Worm (Caenorhabditis elegans) whole organism, late embryonic: ENCODE measurements around the gene sqt-3.
A peak's percentile ranks its signal among the peaks of the same experiment; 100 is the strongest.

Experiments
- C08G9.2 ChIP-seq: sonication (generic microtip); optimal IDR thresholded peaks from 2 replicates; lab custom pipeline; 2016; ENCODE audit warnings: mild to moderate bottlenecking, missing genetic modification characterization, moderate library complexity, missing compliant biosample characterization
- K09A11.1 ChIP-seq: sonication (generic microtip); optimal IDR thresholded peaks from 2 replicates; lab custom pipeline; 2017; ENCODE audit warnings: antibody characterized with exemption, mild to moderate bottlenecking, missing genetic modification characterization, missing compliant biosample characterization; ENCODE audit not compliant: insufficient read depth
- Y22D7AL.16 ChIP-seq: sonication (generic microtip); optimal IDR thresholded peaks from 2 replicates; lab custom pipeline; 2016; ENCODE audit warnings: missing genetic modification characterization, missing compliant biosample characterization
- ama-1 ChIP-seq: fragments of 150-350 bp; optimal IDR thresholded peaks from 2 replicates; lab custom pipeline; 2014
- ceh-14 ChIP-seq: sonication (generic microtip); optimal IDR thresholded peaks from 2 replicates; lab custom pipeline; 2016; ENCODE audit warnings: missing genotype, missing genetic modification characterization, missing compliant biosample characterization
- ceh-18 ChIP-seq: sonication (generic microtip); optimal IDR thresholded peaks from 2 replicates; lab custom pipeline; 2016; ENCODE audit warnings: missing genetic modification characterization, missing compliant biosample characterization
- ceh-24 ChIP-seq: sonication (generic microtip); optimal IDR thresholded peaks from 2 replicates; lab custom pipeline; 2016; ENCODE audit warnings: mild to moderate bottlenecking, missing genetic modification characterization, missing compliant biosample characterization
- ceh-31 ChIP-seq: sonication (generic microtip); optimal IDR thresholded peaks from 2 replicates; lab custom pipeline; 2016; ENCODE audit warnings: missing genetic modification characterization, missing compliant biosample characterization
- ceh-34 ChIP-seq: sonication (generic microtip); optimal IDR thresholded peaks from 2 replicates; lab custom pipeline; 2016; ENCODE audit warnings: mild to moderate bottlenecking, missing genetic modification characterization, missing compliant biosample characterization
- ceh-45 ChIP-seq: fragments of 200-800 bp; sonication (Bioruptor generic); IDR thresholded peaks from 2 replicates; pipeline ENCODE4 v1.3.6; 2022; ENCODE audit warnings: missing genetic modification reagents, missing genetic modification characterization, missing compliant biosample characterization
- ceh-48 ChIP-seq: sonication (generic microtip); optimal IDR thresholded peaks from 2 replicates; lab custom pipeline; 2016; ENCODE audit warnings: missing genetic modification characterization, inconsistent platforms, missing compliant biosample characterization
- che-1 ChIP-seq: sonication (generic microtip); optimal IDR thresholded peaks from 2 replicates; lab custom pipeline; 2016; ENCODE audit warnings: mild to moderate bottlenecking, missing genetic modification characterization, missing compliant biosample characterization
- dmd-4 ChIP-seq: sonication (generic microtip); optimal IDR thresholded peaks from 2 replicates; lab custom pipeline; 2016; ENCODE audit warnings: borderline replicate concordance, missing genetic modification characterization, missing compliant biosample characterization
- elt-4 ChIP-seq: sonication (generic microtip); optimal IDR thresholded peaks from 2 replicates; lab custom pipeline; 2016; ENCODE audit warnings: missing genetic modification characterization, missing compliant biosample characterization
- fkh-6 ChIP-seq: sonication (generic microtip); optimal IDR thresholded peaks from 2 replicates; lab custom pipeline; 2016; ENCODE audit warnings: missing genetic modification characterization, missing compliant biosample characterization
- gmeb-2 ChIP-seq: sonication (generic microtip); optimal IDR thresholded peaks from 2 replicates; lab custom pipeline; 2016; ENCODE audit warnings: missing genetic modification characterization, inconsistent platforms, missing compliant biosample characterization
- hlh-13 ChIP-seq: fragments of 200-800 bp; sonication (Bioruptor generic); optimal IDR thresholded peaks from 2 replicates; lab custom pipeline; 2018; ENCODE audit warnings: mild to moderate bottlenecking, missing genetic modification characterization, missing compliant biosample characterization
- hlh-6 ChIP-seq: sonication (generic microtip); optimal IDR thresholded peaks from 2 replicates; lab custom pipeline; 2016; ENCODE audit warnings: missing genotype, missing genetic modification characterization, missing compliant biosample characterization
- hlh-8 ChIP-seq: sonication (generic microtip); optimal IDR thresholded peaks from 2 replicates; lab custom pipeline; 2016; ENCODE audit warnings: missing genotype, missing genetic modification characterization, missing compliant biosample characterization
- lim-6 ChIP-seq: sonication (generic microtip); optimal IDR thresholded peaks from 2 replicates; lab custom pipeline; 2016; ENCODE audit warnings: missing genetic modification characterization, missing compliant biosample characterization
- lin-11 ChIP-seq: fragments of 200-800 bp; sonication (Bioruptor generic); optimal IDR thresholded peaks from 2 replicates; lab custom pipeline; 2018; ENCODE audit warnings: mild to moderate bottlenecking, missing genetic modification characterization, missing compliant biosample characterization
- madf-2 ChIP-seq: sonication (generic microtip); optimal IDR thresholded peaks from 2 replicates; lab custom pipeline; 2017; ENCODE audit warnings: missing genetic modification characterization, missing compliant biosample characterization
- nfya-1 ChIP-seq: sonication (generic microtip); optimal IDR thresholded peaks from 2 replicates; lab custom pipeline; 2017; ENCODE audit warnings: missing genetic modification characterization, mild to moderate bottlenecking, missing compliant biosample characterization, antibody characterized with exemption, moderate library complexity
- nhr-11 ChIP-seq: fragments of 150-350 bp; optimal IDR thresholded peaks from 2 replicates; lab custom pipeline; 2014; ENCODE audit warnings: missing biosample characterization, missing genetic modification characterization
- npax-4 ChIP-seq: sonication (generic microtip); optimal IDR thresholded peaks from 2 replicates; lab custom pipeline; 2016; ENCODE audit warnings: missing genetic modification characterization, missing compliant biosample characterization
- odd-2 ChIP-seq: sonication (generic microtip); optimal IDR thresholded peaks from 2 replicates; lab custom pipeline; 2017; ENCODE audit warnings: antibody characterized with exemption, mild to moderate bottlenecking, missing genetic modification characterization, missing compliant biosample characterization
- pat-9 ChIP-seq: fragments of 200-800 bp; sonication (Bioruptor generic); optimal IDR thresholded peaks from 2 replicates; lab custom pipeline; 2018; ENCODE audit warnings: mild to moderate bottlenecking, missing genetic modification characterization, moderate library complexity, missing compliant biosample characterization
- pha-2 ChIP-seq: sonication (generic microtip); optimal IDR thresholded peaks from 2 replicates; lab custom pipeline; 2017; ENCODE audit warnings: mild to moderate bottlenecking, missing genetic modification characterization, missing compliant biosample characterization
- pqm-1 ChIP-seq: sonication (generic microtip); optimal IDR thresholded peaks from 2 replicates; lab custom pipeline; 2016; ENCODE audit warnings: missing genetic modification characterization, missing compliant biosample characterization
- pros-1 ChIP-seq: fragments of 150-350 bp; optimal IDR thresholded peaks from 2 replicates; lab custom pipeline; 2014; ENCODE audit warnings: missing biosample characterization, missing genetic modification reagents, missing genetic modification characterization
- ref-2 ChIP-seq: sonication (generic microtip); optimal IDR thresholded peaks from 2 replicates; lab custom pipeline; 2016; ENCODE audit warnings: missing genetic modification characterization, missing compliant biosample characterization
- sdc-2 ChIP-seq: sonication (generic microtip); optimal IDR thresholded peaks from 2 replicates; lab custom pipeline; 2016; ENCODE audit warnings: missing genotype, missing genetic modification characterization, missing compliant biosample characterization
- sox-2 ChIP-seq: fragments of 200-800 bp; sonication (Bioruptor generic); IDR thresholded peaks from 2 replicates; pipeline ENCODE4 v1.3.6; 2022; ENCODE audit warnings: missing genetic modification reagents, missing genetic modification characterization, missing compliant biosample characterization
- sox-4 ChIP-seq: sonication (generic microtip); optimal IDR thresholded peaks from 2 replicates; lab custom pipeline; 2017; ENCODE audit warnings: mild to moderate bottlenecking, missing genetic modification characterization, inconsistent platforms, missing compliant biosample characterization
- syd-9 ChIP-seq: sonication (generic microtip); optimal IDR thresholded peaks from 2 replicates; lab custom pipeline; 2016; ENCODE audit warnings: mild to moderate bottlenecking, missing genetic modification characterization, moderate library complexity, missing compliant biosample characterization
- tbx-2 ChIP-seq: sonication (generic microtip); optimal IDR thresholded peaks from 2 replicates; lab custom pipeline; 2016; ENCODE audit warnings: missing genetic modification characterization, missing compliant biosample characterization
- unc-42 ChIP-seq: sonication (generic microtip); optimal IDR thresholded peaks from 2 replicates; lab custom pipeline; 2016; ENCODE audit warnings: missing genotype, missing genetic modification characterization, missing compliant biosample characterization
- unc-55 ChIP-seq: sonication (generic microtip); optimal IDR thresholded peaks from 2 replicates; lab custom pipeline; 2017; ENCODE audit warnings: missing biosample characterization, missing genetic modification reagents, missing genetic modification characterization
- unc-86 ChIP-seq: sonication (generic microtip); optimal IDR thresholded peaks from 2 replicates; lab custom pipeline; 2016; ENCODE audit warnings: missing genetic modification characterization, missing compliant biosample characterization
- zip-5 ChIP-seq: sonication (generic microtip); optimal IDR thresholded peaks from 2 replicates; lab custom pipeline; 2016; ENCODE audit warnings: missing genetic modification characterization, missing compliant biosample characterization

sqt-3 gene

ce11 chrV:12326638-12327037 lies 25.9 kb upstream of the sqt-3 start:
- no peak for TF ChIP-seq hlh-6
- TF ChIP-seq gmeb-2, result no peak
- no peak for TF ChIP-seq lim-6 (tag; lab: Kevin White, UChicago)
- TF ChIP-seq sdc-2 (tag; lab: Kevin White, UChicago), result no peak
- TF ChIP-seq ceh-45 (GFP tag; lab: Robert Waterston, UW), result no peak
- TF ChIP-seq ceh-34 (tag; lab: Kevin White, UChicago), result no peak
- no peak for TF ChIP-seq hlh-8 (tag; lab: Kevin White, UChicago)
- TF ChIP-seq syd-9 (tag; lab: Kevin White, UChicago), result no peak
- no peak for TF ChIP-seq unc-86 (tag; lab: Kevin White, UChicago)
- no peak for TF ChIP-seq ama-1 (lab: Kevin White, UChicago)
- TF ChIP-seq unc-55 (GFP tag; lab: Kevin White, UChicago), result no peak
- no peak for TF ChIP-seq ceh-14
- no peak for TF ChIP-seq ceh-24 (tag; lab: Kevin White, UChicago)
- TF ChIP-seq lin-11 (tag; lab: Kevin White, UChicago), result no peak
- TF ChIP-seq, all 69 proteins: peak for 0

DNA sequence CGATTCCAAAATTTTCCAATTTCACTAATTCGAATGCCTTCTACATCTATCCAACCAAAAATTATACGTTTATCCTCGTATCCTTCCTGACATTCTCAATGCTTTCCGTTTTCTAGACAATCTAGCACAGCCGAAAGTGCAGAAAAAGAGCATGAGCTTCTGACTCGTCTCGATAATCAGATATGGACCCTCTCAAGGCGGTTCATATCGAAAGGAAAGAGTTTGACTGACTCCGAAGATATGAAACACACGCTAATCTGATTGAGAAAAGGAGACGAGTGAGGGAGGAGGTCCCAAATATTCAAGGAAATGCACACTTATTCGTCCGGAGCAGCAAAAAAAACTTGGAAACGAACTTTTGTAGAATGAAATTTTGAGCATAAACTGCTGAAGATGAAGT lies 23.4 kb upstream of the sqt-3 start:
- TF ChIP-seq ceh-18 (tag; lab: Kevin White, UChicago) (no peak), zip-5 (tag; lab: Kevin White, UChicago) (no peak), pat-9 (tag; lab: Kevin White, UChicago) (no peak), C08G9.2 (tag; lab: Kevin White, UChicago) (no peak), gmeb-2 (no peak), unc-42 (tag; lab: Kevin White, UChicago) (peak; percentile 75), syd-9 (tag; lab: Kevin White, UChicago) (no peak), tbx-2 (tag; lab: Kevin White, UChicago) (no peak)
- TF ChIP-seq, all 69 proteins: peak for 1

DNA sequence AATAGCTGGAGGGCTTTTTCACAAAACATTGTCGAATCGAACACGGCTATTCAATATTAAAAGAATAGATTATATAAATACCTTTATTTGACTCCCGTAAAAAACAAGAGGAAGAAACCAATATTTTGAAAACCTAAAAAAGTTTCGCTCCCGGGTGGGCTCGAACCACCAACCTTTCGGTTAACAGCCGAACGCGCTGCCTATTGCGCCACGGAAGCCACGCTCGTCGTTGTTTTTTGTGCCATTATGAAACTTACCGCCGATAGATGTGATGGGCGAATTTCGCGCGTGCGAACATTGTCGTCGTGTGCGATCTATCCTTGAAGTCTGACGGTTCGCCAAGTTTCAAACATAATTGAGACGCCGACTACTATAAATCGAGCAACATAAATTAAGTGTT lies 20.7 kb upstream of the sqt-3 start:
- TF ChIP-seq lin-11 (tag; lab: Kevin White, UChicago) (no peak), hlh-13 (peak; percentile 16), ceh-48 (no peak), che-1 (tag; lab: Kevin White, UChicago) (peak; percentile 40), pros-1 (tag; lab: Kevin White, UChicago) (no peak), pha-2 (tag; lab: Kevin White, UChicago) (no peak), unc-55 (GFP tag; lab: Kevin White, UChicago) (no peak), madf-2 (peak; percentile 22)

DNA sequence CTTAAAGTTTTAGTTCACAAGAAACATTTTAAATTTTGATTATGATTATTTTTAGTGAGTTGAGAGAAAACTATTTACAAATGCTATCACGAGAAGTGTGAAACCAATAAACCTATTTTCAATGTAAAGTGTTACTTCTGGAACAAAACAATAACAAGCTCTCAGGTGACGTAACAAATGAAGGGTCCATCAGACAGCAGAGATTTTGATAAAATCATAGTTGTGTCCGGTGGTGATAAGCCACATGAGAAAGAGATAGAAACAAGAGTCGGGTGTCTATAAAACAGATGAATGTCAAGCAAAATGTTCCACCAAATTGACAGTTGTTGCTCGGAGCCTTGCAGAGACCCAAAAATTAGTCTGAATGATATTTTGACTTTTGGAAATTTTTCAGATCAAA lies 18.2 kb upstream of the sqt-3 start:
- no peak for TF ChIP-seq odd-2 (tag; lab: Kevin White, UChicago)
- TF ChIP-seq unc-55 (GFP tag; lab: Kevin White, UChicago), result peak; percentile 4
- no peak for TF ChIP-seq sox-2 (GFP tag; lab: Robert Waterston, UW)

DNA sequence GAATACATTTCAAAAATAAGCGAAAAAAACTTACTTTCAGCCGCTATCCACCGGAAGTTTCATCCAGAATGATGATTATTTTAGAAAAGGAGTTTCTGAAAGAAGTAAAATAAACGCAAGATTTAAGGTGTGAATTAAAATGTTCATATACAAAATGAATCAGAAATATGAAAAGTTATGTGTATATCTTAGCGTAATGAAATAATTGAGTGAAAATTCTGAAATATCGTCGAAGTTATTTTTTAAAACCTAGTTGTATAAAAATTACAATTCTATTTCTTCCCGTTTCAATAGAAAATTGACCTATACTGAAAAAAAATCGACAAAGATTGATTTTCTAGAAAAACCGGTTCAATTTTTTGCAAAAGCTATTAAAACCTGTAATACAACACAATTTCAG lies 14.7 kb upstream of the sqt-3 start, which contains the start of gene twk-13:
TSS of gene twk-13 (minus strand) at position 101 of the 400 bp plus-strand sequence.
- TF ChIP-seq madf-2 (no peak), syd-9 (tag; lab: Kevin White, UChicago) (no peak), nhr-11 (no peak), sox-4 (tag; lab: Kevin White, UChicago) (no peak), pros-1 (tag; lab: Kevin White, UChicago) (no peak), elt-4 (tag; lab: Kevin White, UChicago) (no peak), ceh-48 (no peak), sdc-2 (tag; lab: Kevin White, UChicago) (no peak)

DNA sequence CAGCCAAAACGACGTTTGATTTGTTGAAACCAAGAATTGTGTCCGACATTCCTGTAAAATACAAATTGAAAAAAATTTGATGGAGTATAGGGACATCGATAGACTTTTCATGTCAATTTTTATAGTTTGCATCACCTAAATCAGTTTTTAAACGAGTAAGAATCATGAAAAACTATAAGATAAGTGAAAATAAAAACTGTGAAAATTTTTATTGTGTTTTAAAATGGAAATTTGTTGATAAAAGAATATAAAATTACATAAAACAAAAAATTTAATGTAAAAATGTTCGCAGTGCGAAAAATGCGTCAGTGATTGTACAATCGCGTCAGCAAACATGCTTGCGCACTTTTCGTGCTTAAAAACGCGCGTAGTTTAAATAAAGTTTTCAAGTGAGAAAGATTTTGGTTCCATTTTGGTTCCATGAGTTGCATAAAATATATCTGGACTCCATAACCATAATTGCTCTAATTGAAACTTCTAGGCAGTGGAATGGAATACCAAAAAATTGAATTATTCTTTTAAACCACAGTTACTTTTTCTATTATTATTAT lies 9.1 kb upstream of the sqt-3 start, which contains the start of gene tomm-20:
TSS of gene tomm-20 (minus strand) at position 51 of the 551 bp plus-strand sequence.
- peak; percentile 38 for TF ChIP-seq C08G9.2 (tag; lab: Kevin White, UChicago)
- TF ChIP-seq Y22D7AL.16 (tag; lab: Kevin White, UChicago), result peak; percentile 22
- TF ChIP-seq fkh-6 (tag; lab: Kevin White, UChicago), result peak; percentile 32
- TF ChIP-seq lim-6 (tag; lab: Kevin White, UChicago), result no peak
- no peak for TF ChIP-seq pros-1 (tag; lab: Kevin White, UChicago)
- TF ChIP-seq sdc-2 (tag; lab: Kevin White, UChicago), result no peak
- peak; percentile 77 for TF ChIP-seq ceh-34 (tag; lab: Kevin White, UChicago)
- TF ChIP-seq lin-11 (tag; lab: Kevin White, UChicago), result peak; percentile 40
- no peak for TF ChIP-seq dmd-4 (tag; lab: Kevin White, UChicago)
- TF ChIP-seq tbx-2 (tag; lab: Kevin White, UChicago), result peak; percentile 80
- peak; percentile 31 for TF ChIP-seq gmeb-2
- TF ChIP-seq ceh-18 (tag; lab: Kevin White, UChicago), result peak; percentile 41
- TF ChIP-seq ceh-24 (tag; lab: Kevin White, UChicago), result no peak
- no peak for TF ChIP-seq npax-4 (tag; lab: Kevin White, UChicago)
- no peak for TF ChIP-seq ref-2 (tag; lab: Kevin White, UChicago)
- peak; percentile 29 for TF ChIP-seq hlh-13
- peak; percentile 59 for TF ChIP-seq ceh-31 (tag; lab: Kevin White, UChicago)
- no peak for TF ChIP-seq K09A11.1 (tag; lab: Kevin White, UChicago)
- peak; percentile 80 for TF ChIP-seq nfya-1 (tag; lab: Kevin White, UChicago)
- no peak for TF ChIP-seq pqm-1 (tag; lab: Kevin White, UChicago)
- TF ChIP-seq nhr-11, result no peak
